Worm (Caenorhabditis elegans): ENCODE data around the gene ndab-1.

Gene ndab-1

DNA sequence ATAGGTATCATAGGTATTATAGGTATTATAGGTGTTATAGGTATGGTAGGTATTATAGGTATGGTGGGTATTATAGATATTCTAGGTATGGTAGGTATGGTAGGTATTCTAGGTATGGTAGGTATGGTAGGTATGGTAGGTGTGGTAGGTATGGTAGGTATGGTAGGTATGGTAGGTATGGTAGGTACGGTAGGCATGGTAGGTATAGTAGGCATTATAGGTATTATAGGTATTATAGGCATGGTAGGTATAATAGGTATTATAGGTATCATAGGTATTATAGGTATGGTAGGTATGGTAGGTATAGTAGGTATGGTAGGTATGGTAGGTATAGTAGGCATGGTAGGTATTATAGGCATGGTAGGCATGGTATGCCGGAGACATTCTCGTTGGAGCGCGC is 16.4 kb upstream of the ndab-1 start:
- TF ChIP-seq F13C5.2 (tag; optimal IDR thresholded peaks at IDR 0.05) (no peak), ets-7 (tag; optimal IDR thresholded peaks at IDR 0.05) (no peak), sea-1 (GFP tag; conservative IDR thresholded peaks at IDR 0.05) (peak; percentile 48; the same call in 1 of the 2 replicates), hmbx-1 (tag; optimal IDR thresholded peaks at IDR 0.05) (no peak), hnd-1 (tag; optimal IDR thresholded peaks at IDR 0.05) (no peak), aly-1 (tag; optimal IDR thresholded peaks at IDR 0.05) (no peak), tbx-37 (GFP tag; conservative IDR thresholded peaks at IDR 0.05) (peak; percentile 18; the same call in 1 of the 2 replicates), tbx-11 (GFP tag; IDR thresholded peaks at IDR 0.05) (no peak; the same call in 1 of the 2 replicates)

ce11 chrIII:11930899-11931298 is 15.4 kb upstream of the ndab-1 start:
- TF ChIP-seq hmbx-1 (tag; optimal IDR thresholded peaks at IDR 0.05) = no peak
- TF ChIP-seq ets-7 (tag; optimal IDR thresholded peaks at IDR 0.05) = no peak
- no peak for TF ChIP-seq flt-1 (GFP tag; IDR thresholded peaks at IDR 0.05)
- TF ChIP-seq sea-1 (GFP tag; conservative IDR thresholded peaks at IDR 0.05) = no peak
- no peak for TF ChIP-seq ceh-36 (tag; optimal IDR thresholded peaks at IDR 0.05)
- TF ChIP-seq tra-4 (tag; optimal IDR thresholded peaks at IDR 0.05) = no peak
- TF ChIP-seq ceh-13 (GFP tag; optimal IDR thresholded peaks at IDR 0.05) = no peak
- no peak for TF ChIP-seq ama-1 (optimal IDR thresholded peaks at IDR 0.05)
- TF ChIP-seq tbx-11 (GFP tag; IDR thresholded peaks at IDR 0.05) = no peak
- no peak for TF ChIP-seq hnd-1 (tag; optimal IDR thresholded peaks at IDR 0.05)
- no peak for TF ChIP-seq hmg-4 (GFP tag; optimal IDR thresholded peaks at IDR 0.05)
- no peak for TF ChIP-seq F13C5.2 (tag; optimal IDR thresholded peaks at IDR 0.05)
- no peak for TF ChIP-seq scrt-1 (GFP tag; IDR thresholded peaks at IDR 0.05)
- TF ChIP-seq pes-1 (GFP tag; IDR thresholded peaks at IDR 0.05) = no peak
- TF ChIP-seq aly-1 (tag; optimal IDR thresholded peaks at IDR 0.05) = no peak
- no peak for TF ChIP-seq B0310.2 (tag; optimal IDR thresholded peaks at IDR 0.05)
- TF ChIP-seq tbx-37 (GFP tag; conservative IDR thresholded peaks at IDR 0.05) = no peak

DNA sequence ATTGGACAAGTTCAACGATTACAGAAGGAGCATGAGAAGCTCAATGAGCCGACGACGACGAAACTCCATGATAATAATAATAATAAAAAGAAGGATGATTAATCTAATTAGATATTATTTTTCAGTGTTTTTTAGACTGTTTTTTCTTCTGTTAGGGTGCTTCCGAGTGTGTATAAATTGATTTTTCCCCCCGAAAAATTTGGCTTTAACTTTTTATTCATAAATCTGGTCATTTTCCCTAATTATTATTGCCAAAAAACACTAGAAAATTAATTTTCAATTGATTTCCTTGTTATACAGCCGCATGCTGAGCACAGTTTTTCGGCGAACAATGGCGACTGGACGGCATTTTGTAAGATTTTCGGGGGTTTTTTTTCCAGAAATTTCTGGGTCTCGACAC is 8.1 kb upstream of the ndab-1 start, which contains the start of gene nft-1:
Gene nft-1, plus strand, starts transcription at position 301 of the 400 bp plus-strand sequence.
- no peak for TF ChIP-seq hmg-4 (GFP tag; optimal IDR thresholded peaks at IDR 0.05)
- TF ChIP-seq ceh-13 (GFP tag; optimal IDR thresholded peaks at IDR 0.05) = no peak
- TF ChIP-seq pes-1 (GFP tag; IDR thresholded peaks at IDR 0.05) = no peak
- no peak for TF ChIP-seq aly-1 (tag; optimal IDR thresholded peaks at IDR 0.05)
- TF ChIP-seq sea-1 (GFP tag; conservative IDR thresholded peaks at IDR 0.05) = no peak
- TF ChIP-seq tra-4 (tag; optimal IDR thresholded peaks at IDR 0.05) = no peak
- TF ChIP-seq F13C5.2 (tag; optimal IDR thresholded peaks at IDR 0.05) = no peak
- no peak for TF ChIP-seq hnd-1 (tag; optimal IDR thresholded peaks at IDR 0.05)
- no peak for TF ChIP-seq ama-1 (optimal IDR thresholded peaks at IDR 0.05)
- no peak for TF ChIP-seq flt-1 (GFP tag; IDR thresholded peaks at IDR 0.05)
- TF ChIP-seq B0310.2 (tag; optimal IDR thresholded peaks at IDR 0.05) = no peak

- TF ChIP-seq pes-1 (GFP tag; IDR thresholded peaks at IDR 0.05) (no peak), ceh-13 (GFP tag; optimal IDR thresholded peaks at IDR 0.05) (no peak), sea-1 (GFP tag; conservative IDR thresholded peaks at IDR 0.05) (no peak), tbx-37 (GFP tag; conservative IDR thresholded peaks at IDR 0.05) (no peak), aly-1 (tag; optimal IDR thresholded peaks at IDR 0.05) (no peak), hmbx-1 (tag; optimal IDR thresholded peaks at IDR 0.05) (no peak), F13C5.2 (tag; optimal IDR thresholded peaks at IDR 0.05) (no peak), hnd-1 (tag; optimal IDR thresholded peaks at IDR 0.05) (no peak), B0310.2 (tag; optimal IDR thresholded peaks at IDR 0.05) (peak; percentile 33), tra-4 (tag; optimal IDR thresholded peaks at IDR 0.05) (no peak), flt-1 (GFP tag; IDR thresholded peaks at IDR 0.05) (no peak), ets-7 (tag; optimal IDR thresholded peaks at IDR 0.05) (no peak), scrt-1 (GFP tag; IDR thresholded peaks at IDR 0.05) (no peak), hmg-4 (GFP tag; optimal IDR thresholded peaks at IDR 0.05) (peak; percentile 15), ceh-36 (tag; optimal IDR thresholded peaks at IDR 0.05) (no peak), ama-1 (optimal IDR thresholded peaks at IDR 0.05) (peak; percentile 85), tbx-11 (GFP tag; IDR thresholded peaks at IDR 0.05) (no peak)
Observed at ce11 chrIII:11921658-11922098, 6.2 kb upstream of the ndab-1 start, which contains the start of gene Y56A3A.22. Gene Y56A3A.22, plus strand, starts transcription at chrIII:11921692.

DNA sequence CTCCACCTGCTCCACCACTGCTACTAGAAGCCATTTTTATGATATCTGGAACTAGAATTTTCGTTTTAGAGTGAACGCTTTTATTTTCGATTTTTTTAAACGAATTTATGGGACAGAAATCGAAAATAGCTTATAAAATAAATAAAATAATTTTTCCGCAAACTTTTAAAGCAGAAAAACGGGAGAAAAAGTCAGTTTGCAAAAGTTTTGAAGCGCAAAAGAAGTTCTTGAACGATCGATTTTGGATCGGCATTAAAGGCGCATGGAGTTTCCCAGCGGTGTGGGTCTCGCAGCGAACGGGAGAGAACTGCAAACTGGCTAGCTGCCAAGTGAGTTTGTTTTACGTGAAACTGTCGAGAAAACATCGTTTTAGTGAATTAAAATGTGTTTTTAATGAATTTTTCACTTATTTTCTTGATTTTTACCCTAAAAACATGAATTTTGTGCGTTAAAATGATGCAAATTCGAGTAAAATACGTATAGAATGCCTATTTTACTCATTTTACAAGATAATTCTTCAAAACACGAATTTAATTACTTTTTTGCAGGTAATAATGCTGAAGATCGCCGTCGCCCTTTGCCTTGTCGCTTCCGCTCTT is 4.8 kb upstream of the ndab-1 start, which contains the start of the genes ccf-1 and trap-4:
Gene ccf-1, minus strand, starts transcription at position 51 of the 599 bp plus-strand sequence.
Gene trap-4, plus strand, starts transcription at position 549 of the 599 bp plus-strand sequence.
- TF ChIP-seq tra-4 (tag; optimal IDR thresholded peaks at IDR 0.05) (no peak), ceh-13 (GFP tag; optimal IDR thresholded peaks at IDR 0.05) (no peak), ets-7 (tag; optimal IDR thresholded peaks at IDR 0.05) (no peak)

DNA sequence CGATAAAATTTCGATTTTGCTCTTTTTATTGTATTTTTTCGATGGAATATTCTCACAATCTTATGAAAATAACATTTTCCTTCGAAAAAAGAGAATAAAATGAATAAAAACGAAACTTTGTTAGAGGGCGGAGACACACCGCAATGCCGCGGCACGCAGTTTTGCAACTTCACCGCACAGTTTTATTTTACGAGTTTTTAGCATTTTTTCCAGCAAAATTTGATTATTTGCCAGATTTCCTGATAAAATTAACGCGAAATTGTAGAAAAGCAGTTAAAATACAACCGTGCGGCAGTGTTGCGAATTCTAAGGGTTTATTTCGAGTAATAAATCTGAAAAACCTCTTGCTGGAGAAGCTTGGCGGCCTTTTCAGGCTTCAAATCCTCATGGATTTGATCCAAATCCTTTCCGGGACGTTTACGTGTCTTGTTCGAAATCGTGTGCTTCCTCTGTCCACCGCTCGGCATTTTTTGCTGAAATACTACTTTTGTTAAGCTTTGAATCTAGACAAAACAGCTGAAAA is 2.8 kb upstream of the ndab-1 start, which contains the start of gene znf-593:
Gene znf-593, minus strand, starts transcription at position 473 of the 523 bp plus-strand sequence.
- TF ChIP-seq flt-1 (GFP tag; IDR thresholded peaks at IDR 0.05) = 0 out of 2 replicates have a peak, but pooled peaks have one; percentile 7
- TF ChIP-seq hmg-4 (GFP tag; optimal IDR thresholded peaks at IDR 0.05) = no peak
- no peak for TF ChIP-seq aly-1 (tag; optimal IDR thresholded peaks at IDR 0.05)
- TF ChIP-seq sea-1 (GFP tag; conservative IDR thresholded peaks at IDR 0.05) = 0 out of 2 replicates have a peak, but pooled peaks have one; percentile 24
- no peak for TF ChIP-seq ets-7 (tag; optimal IDR thresholded peaks at IDR 0.05)
- TF ChIP-seq scrt-1 (GFP tag; IDR thresholded peaks at IDR 0.05) = no peak
- TF ChIP-seq ama-1 (optimal IDR thresholded peaks at IDR 0.05) = peak; percentile 81

DNA sequence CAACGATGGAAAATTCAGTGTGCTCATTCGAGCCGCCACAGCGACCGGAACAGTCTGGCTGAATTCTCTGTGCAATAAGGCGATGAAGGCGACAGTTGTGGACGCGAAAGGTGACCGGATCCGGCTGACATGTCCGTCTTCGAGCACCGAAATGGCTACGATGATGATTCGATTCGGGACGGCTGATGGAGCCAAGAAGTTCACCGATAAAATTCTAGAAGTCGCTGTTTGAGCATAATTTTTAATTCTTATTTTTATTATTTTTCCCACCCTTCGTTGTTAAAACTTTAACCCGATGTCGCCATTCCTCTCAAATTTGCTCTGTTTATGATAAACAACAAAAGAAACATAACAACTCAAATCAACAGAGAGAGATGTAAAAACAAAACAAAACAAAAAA is 2.0 kb upstream of the ndab-1 start:
- TF ChIP-seq sea-1 (GFP tag; conservative IDR thresholded peaks at IDR 0.05) = no peak
- no peak for TF ChIP-seq F13C5.2 (tag; optimal IDR thresholded peaks at IDR 0.05)
- no peak for TF ChIP-seq flt-1 (GFP tag; IDR thresholded peaks at IDR 0.05)
- TF ChIP-seq tbx-37 (GFP tag; conservative IDR thresholded peaks at IDR 0.05) = no peak
- TF ChIP-seq hnd-1 (tag; optimal IDR thresholded peaks at IDR 0.05) = no peak

Data from whole organism, early embryonic.